Fruit fly (Drosophila melanogaster): ENCODE results near the gene CG34164.

- TF ChIP-seq Hr4 (GFP tag; optimal IDR thresholded peaks at IDR 0.05) (no peak), vri (GFP tag; optimal IDR thresholded peaks at IDR 0.05) (no peak), salr (GFP tag; optimal IDR thresholded peaks at IDR 0.05) (no peak), Hr39 (GFP tag; optimal IDR thresholded peaks at IDR 0.05) (no peak), spab (GFP tag; optimal IDR thresholded peaks at IDR 0.05) (no peak), Eip93F (GFP tag; optimal IDR thresholded peaks at IDR 0.05) (no peak), Blimp-1 (GFP tag; optimal IDR thresholded peaks at IDR 0.05) (no peak), CG6792 (GFP tag; optimal IDR thresholded peaks at IDR 0.05) (no peak)
Observed at dm6 chr2L:12027435-12027834, 28.7 kb upstream of the CG34164 start, which contains the start of gene dmGlut.

Data from whole organism, prepupa.